Fruit fly (Drosophila melanogaster): Measurements from ENCODE around the gene PolD2.

The PolD2 gene

DNA sequence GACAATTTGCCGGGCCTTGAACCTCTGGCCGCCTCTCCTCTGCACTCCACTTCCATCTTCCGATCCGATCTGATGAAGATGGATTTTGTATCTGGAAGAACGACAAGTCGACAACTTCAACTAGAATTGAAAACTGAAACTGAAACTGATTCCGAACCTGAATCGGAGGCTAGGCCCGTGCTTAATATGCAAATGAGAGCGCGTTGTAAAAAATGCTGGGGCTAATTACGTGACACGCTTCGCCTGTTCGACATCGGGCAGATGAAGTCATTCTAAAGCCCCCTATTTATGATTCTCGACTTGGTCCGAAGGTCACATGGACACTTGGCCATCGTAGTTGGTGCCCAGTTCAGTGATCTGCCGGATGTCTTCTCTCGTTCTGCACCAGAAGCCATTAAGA is 41.2 kb downstream of the PolD2 start:
- TF ChIP-seq psq (optimal IDR thresholded peaks at IDR 0.05) (no peak), ttk (optimal IDR thresholded peaks at IDR 0.05) (no peak), h (optimal IDR thresholded peaks at IDR 0.05) (no peak), insv (optimal IDR thresholded peaks at IDR 0.05) (no peak), Myc (optimal IDR thresholded peaks at IDR 0.05) (no peak), Sin3A (optimal IDR thresholded peaks at IDR 0.05) (no peak)

DNA sequence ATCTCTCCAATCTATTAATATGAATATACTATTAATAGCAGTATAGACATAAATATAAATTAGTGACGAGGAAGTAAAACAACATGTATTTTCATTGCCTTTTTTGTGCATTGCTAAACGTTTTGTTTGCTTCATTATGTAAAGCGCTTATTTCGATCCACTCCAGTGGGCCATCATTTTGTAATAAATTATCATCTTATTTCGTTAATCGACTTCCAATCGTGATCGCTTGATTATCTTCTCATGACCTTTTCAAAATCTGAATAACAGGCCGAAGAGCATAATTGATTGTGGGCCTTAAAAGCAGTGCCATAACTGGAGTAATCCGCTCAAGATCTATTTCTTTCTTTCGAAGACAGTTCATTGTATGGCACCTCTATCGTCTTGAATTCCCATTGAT is 42.0 kb downstream of the PolD2 start:
- TF ChIP-seq psq (optimal IDR thresholded peaks at IDR 0.05) (no peak), Myc (optimal IDR thresholded peaks at IDR 0.05) (no peak), insv (optimal IDR thresholded peaks at IDR 0.05) (no peak), h (optimal IDR thresholded peaks at IDR 0.05) (no peak), Sin3A (optimal IDR thresholded peaks at IDR 0.05) (no peak), ttk (optimal IDR thresholded peaks at IDR 0.05) (no peak)

DNA sequence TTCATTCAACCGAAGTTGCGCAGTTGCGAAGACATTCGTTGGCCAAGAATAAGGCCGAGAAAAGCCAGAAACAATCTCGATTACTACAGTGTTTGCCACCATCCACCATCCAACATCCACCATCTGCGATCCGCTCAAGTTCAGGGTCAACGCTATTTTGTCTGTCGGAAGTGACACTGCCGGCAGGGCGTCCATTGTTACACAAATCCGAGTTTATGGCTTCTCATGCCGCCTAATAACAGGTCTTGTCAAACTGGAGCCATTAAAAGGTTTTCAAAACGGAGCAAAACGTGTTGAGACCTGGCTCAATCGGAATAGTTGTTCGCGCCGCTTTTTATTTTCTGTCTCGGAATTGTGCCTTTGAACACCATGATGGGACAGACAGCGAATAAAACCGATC is 43.4 kb downstream of the PolD2 start:
- no peak for TF ChIP-seq insv (optimal IDR thresholded peaks at IDR 0.05)
- no peak for TF ChIP-seq h (optimal IDR thresholded peaks at IDR 0.05)
- TF ChIP-seq ttk (optimal IDR thresholded peaks at IDR 0.05) = no peak
- TF ChIP-seq Sin3A (optimal IDR thresholded peaks at IDR 0.05) = no peak

DNA sequence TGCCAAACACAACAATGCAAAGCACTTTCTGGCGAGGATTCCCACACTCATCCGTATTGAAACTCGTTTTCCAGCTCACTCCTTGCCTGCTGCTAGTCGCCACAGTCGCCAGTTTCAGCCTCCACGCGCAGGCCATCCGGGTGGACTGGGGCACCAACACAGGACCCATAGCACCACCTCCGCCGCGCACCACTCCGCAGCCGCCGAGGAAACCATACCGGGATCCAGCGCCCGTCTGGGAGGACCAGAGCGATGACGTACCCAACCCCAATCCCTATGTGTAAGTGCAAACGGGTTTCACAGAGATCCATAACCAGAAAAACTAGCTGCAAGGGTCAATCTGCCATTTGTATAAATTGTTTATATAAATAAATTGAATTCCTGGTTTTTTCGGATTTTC is 45.7 kb downstream of the PolD2 start:
- TF ChIP-seq ttk (optimal IDR thresholded peaks at IDR 0.05) (no peak), insv (optimal IDR thresholded peaks at IDR 0.05) (no peak), Sin3A (optimal IDR thresholded peaks at IDR 0.05) (no peak), Myc (optimal IDR thresholded peaks at IDR 0.05) (no peak), h (optimal IDR thresholded peaks at IDR 0.05) (no peak), psq (optimal IDR thresholded peaks at IDR 0.05) (no peak)

DNA sequence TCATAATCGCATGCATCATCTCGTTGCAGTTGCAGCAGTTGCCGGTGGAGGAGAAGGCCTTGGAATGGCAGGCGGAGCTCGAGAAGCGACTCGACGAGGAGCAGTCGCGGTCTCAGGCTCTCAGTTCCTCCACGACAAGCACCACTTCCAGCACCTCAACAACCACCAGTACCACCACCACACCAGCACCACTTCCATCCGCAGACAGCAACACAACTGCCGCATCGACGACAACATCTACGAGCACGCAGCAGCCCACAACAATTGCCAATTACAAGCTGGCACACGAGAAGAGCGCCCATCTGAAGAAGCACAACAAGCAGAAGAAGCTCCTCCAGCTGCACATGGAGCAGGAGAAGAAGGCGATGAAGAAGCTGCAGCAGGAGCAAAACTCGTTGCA is 46.9 kb downstream of the PolD2 start:
- no peak for TF ChIP-seq Myc (optimal IDR thresholded peaks at IDR 0.05)
- TF ChIP-seq psq (optimal IDR thresholded peaks at IDR 0.05) = no peak
- no peak for TF ChIP-seq h (optimal IDR thresholded peaks at IDR 0.05)
- no peak for TF ChIP-seq insv (optimal IDR thresholded peaks at IDR 0.05)
- TF ChIP-seq Sin3A (optimal IDR thresholded peaks at IDR 0.05) = no peak
- TF ChIP-seq ttk (optimal IDR thresholded peaks at IDR 0.05) = no peak
